Worm (Caenorhabditis elegans): Measurements from ENCODE around the gene E01G6.1.

DNA sequence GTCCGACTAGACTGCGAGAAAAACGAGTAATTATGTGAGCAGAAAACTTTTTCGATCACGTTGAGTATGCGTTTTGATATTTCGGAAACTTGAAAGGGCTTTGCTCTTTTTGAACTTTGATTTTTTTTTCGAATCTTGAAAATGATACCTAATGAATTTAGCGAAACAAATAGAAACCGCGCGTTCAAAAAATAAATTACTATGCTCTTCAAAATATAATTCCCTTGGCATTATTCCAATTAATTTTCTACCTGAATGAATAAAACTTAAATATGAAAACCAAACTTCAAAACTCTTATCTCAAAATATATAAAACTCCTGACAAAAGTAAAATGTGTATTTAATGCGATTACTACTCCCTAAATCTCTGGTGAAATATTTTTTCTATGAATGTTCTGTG lies 54.6 kb downstream of the E01G6.1 start, which contains the start of gene xtr-2:
- TF ChIP-seq lin-39 (tag; optimal IDR thresholded peaks at IDR 0.05) (no peak), pha-4 (GFP tag; IDR thresholded peaks at IDR 0.05) (no peak), pha-4 (tag; optimal IDR thresholded peaks at IDR 0.05) (no peak), ama-1 (optimal IDR thresholded peaks at IDR 0.05) (no peak), php-3 (GFP tag; IDR thresholded peaks at IDR 0.05) (no peak), lin-38 (GFP tag; IDR thresholded peaks at IDR 0.05) (no peak), R02D3.7 (tag; optimal IDR thresholded peaks at IDR 0.05) (no peak), lsy-2 (tag; optimal IDR thresholded peaks at IDR 0.05) (no peak), mxl-2 (GFP tag; conservative IDR thresholded peaks at IDR 0.05) (no peak)

Measured in whole organism, L4 larva.